Fruit fly (Drosophila melanogaster): ENCODE data around the gene Uba2.

DNA sequence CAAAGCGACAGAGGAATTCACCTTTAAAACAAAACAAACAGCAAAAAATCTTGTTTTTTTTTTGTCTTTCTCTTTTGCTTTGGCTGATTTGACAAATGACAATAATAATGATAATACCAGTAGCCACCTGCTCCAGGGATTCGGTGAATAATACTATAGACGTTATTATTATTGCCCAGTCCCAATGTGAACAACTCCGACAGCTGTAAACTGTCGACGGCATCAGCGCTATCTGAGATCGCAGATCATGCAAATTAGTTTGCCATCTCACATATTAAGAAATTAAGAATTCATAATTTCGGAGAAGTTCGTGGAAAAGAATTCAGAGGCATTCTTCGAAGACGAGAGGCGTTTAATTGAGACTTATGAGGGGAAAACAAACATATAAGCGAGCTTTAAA, 41.4 kb downstream of the Uba2 start:
- TF ChIP-seq tai (GFP tag; optimal IDR thresholded peaks at IDR 0.05) (no peak), HLH106 (tag; optimal IDR thresholded peaks at IDR 0.05) (no peak), CG9705 (GFP tag; optimal IDR thresholded peaks at IDR 0.05) (no peak), dmrt93B (GFP tag; optimal IDR thresholded peaks at IDR 0.05) (no peak), pan (optimal IDR thresholded peaks at IDR 0.05) (no peak)

Measured in whole organism, wandering third instar larva.